Worm (Caenorhabditis elegans): ENCODE results near the gene srh-48.

The srh-48 gene

DNA sequence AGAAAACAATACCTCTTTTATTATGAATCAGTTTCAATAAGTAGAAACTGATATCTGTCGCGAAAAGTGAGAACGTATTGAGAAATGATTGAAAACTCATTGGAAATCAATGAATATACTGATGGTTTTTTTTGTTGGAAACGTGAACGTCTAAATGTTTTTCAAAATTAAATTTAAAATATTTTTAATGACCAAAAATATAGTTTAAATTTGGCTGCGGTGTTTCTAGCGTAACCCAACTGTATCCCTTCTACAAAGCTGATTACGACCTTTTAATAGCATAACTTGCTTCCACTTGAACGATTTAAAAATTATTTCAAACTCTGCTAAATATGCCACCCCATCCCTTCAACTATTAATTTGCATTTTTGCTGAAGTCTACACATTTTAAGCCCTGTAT is 31.6 kb downstream of the srh-48 start, which contains the start of gene M176.9:
Gene M176.9, minus strand, starts transcription at position 101 of the 400 bp plus-strand sequence.
- TF ChIP-seq egl-13 (tag; optimal IDR thresholded peaks at IDR 0.05) (no peak), lin-13 (GFP tag; optimal IDR thresholded peaks at IDR 0.05) (no peak), nhr-90 (tag; optimal IDR thresholded peaks at IDR 0.05; ENCODE audit: poor library complexity) (no peak), ceh-8 (GFP tag; optimal IDR thresholded peaks at IDR 0.05) (no peak), hlh-17 (GFP tag; optimal IDR thresholded peaks at IDR 0.05; ENCODE audit: borderline replicate concordance) (no peak), hlh-4 (tag; optimal IDR thresholded peaks at IDR 0.05) (no peak), lin-39 (tag; optimal IDR thresholded peaks at IDR 0.05) (no peak)

DNA sequence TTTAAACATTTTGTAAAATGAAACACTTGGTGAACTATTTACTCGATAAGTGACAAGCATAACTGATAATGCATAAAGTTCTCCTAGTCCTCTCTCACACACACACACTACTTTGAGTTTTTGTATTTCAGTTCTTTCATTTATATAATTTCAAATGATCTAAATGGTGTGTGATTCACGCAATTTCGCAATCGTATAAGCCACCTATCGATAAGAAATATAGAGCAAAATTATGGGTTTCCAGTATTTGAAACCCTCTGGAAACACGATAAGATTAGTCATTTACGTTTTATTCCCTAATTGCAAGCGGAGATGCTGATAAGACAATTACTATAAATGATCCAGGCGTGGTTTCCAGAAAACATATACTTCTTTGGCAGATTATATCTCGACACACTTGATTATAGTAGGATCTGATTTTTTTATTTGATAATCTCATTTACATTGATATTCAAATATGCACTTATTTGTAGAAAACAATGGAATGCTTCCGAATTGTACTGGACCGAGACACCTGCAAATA is 32.3 kb downstream of the srh-48 start, which contains the start of gene arrd-3:
Gene arrd-3, plus strand, starts transcription at position 473 of the 523 bp plus-strand sequence.
- TF ChIP-seq elt-2 (tag; optimal IDR thresholded peaks at IDR 0.05), result peak; percentile 66
- TF ChIP-seq tlp-1 (tag; optimal IDR thresholded peaks at IDR 0.05), result peak; percentile 10
- no peak for TF ChIP-seq snpc-4 (tag; optimal IDR thresholded peaks at IDR 0.05)

DNA sequence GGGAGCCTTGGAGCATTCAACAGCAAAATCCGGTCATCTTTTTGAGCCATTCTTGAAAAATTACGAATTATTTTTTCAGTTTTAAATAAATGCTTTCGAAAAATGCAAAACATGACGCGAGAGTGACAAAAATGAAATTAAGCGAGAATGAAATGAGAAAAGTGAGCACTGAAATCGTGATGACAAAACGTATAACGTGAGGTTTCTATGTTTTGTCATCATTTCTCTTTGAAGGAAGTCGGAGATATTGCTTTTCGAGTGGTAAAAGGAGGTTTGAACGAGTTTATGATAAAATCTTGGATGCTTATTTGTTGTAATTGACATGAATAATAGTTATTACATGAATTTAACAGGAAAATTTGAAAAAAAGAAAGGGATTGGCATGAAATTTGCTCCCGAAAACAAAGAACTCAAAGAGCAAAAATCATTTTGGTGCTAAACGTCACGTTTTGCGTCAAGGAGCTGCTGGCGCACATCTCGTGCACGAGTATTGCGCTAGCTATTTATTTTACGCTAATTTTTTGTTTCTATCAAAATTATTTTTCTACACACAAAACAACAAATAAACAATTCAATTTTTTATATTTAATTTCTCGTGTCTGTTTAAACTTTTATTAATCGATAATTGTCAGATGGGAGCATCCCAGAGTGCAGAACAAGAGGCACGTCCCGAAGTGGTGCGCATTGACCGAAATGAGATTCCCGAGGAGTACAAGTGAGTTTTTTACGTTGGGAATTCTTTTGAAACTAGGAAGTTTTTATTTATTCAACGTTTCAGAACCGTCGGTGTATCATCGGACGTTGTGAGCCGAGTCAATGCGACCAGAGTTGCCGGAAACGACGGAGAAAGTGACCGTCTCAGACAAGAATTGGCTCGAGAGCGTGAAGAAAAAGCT is 36.7 kb downstream of the srh-48 start, which contains the start of the genes gss-1 and chch-3:
Gene gss-1, minus strand, starts transcription at position 51 of the 896 bp plus-strand sequence.
Gene chch-3, plus strand, starts transcription at position 633 of the 896 bp plus-strand sequence.
- TF ChIP-seq C34B4.2 (tag; optimal IDR thresholded peaks at IDR 0.05), result no peak
- TF ChIP-seq dsc-1 (tag; optimal IDR thresholded peaks at IDR 0.05), result no peak
- no peak for TF ChIP-seq unc-62 (GFP tag; optimal IDR thresholded peaks at IDR 0.05)
- TF ChIP-seq unc-86 (tag; optimal IDR thresholded peaks at IDR 0.05), result peak; percentile 21
- no peak for TF ChIP-seq vab-15 (tag; optimal IDR thresholded peaks at IDR 0.05)
- peak; percentile 68 for TF ChIP-seq tbx-2 (tag; optimal IDR thresholded peaks at IDR 0.05)
- no peak for TF ChIP-seq Y116A8C.19 (tag; optimal IDR thresholded peaks at IDR 0.05; ENCODE audit: borderline replicate concordance)
- TF ChIP-seq unc-30 (tag; optimal IDR thresholded peaks at IDR 0.05), result no peak
- TF ChIP-seq unc-130 (tag; optimal IDR thresholded peaks at IDR 0.05), result peak; percentile 39
- TF ChIP-seq jun-1 (tag; optimal IDR thresholded peaks at IDR 0.05), result no peak
- TF ChIP-seq zag-1 (tag; optimal IDR thresholded peaks at IDR 0.05), result no peak
- TF ChIP-seq fkh-10 (GFP tag; optimal IDR thresholded peaks at IDR 0.05), result no peak
- TF ChIP-seq mdl-1 (tag; optimal IDR thresholded peaks at IDR 0.05), result peak in 1 of 2 experiments; percentile 63
- peak; percentile 66 for TF ChIP-seq swsn-7 (tag; optimal IDR thresholded peaks at IDR 0.05)
- no peak for TF ChIP-seq nhr-12 (tag; optimal IDR thresholded peaks at IDR 0.05)
- TF ChIP-seq lir-3 (tag; optimal IDR thresholded peaks at IDR 0.05; ENCODE audit: poor library complexity), result no peak
- TF ChIP-seq lin-35 (GFP tag; optimal IDR thresholded peaks at IDR 0.05), result peak; percentile 75 to 81
- TF ChIP-seq nhr-90 (tag; optimal IDR thresholded peaks at IDR 0.05; ENCODE audit: poor library complexity), result peak; percentile 28
- TF ChIP-seq snu-23 (GFP tag; optimal IDR thresholded peaks at IDR 0.05), result peak; percentile 74
- peak; percentile 80 for TF ChIP-seq nhr-20 (tag; optimal IDR thresholded peaks at IDR 0.05)
- peak; percentile 24 for TF ChIP-seq ceh-8 (GFP tag; optimal IDR thresholded peaks at IDR 0.05)
- TF ChIP-seq irx-1 (tag; optimal IDR thresholded peaks at IDR 0.05), result no peak
- TF ChIP-seq lsy-2 (tag; optimal IDR thresholded peaks at IDR 0.05), result peak; percentile 71 to 84
- no peak for TF ChIP-seq ztf-11 (tag; optimal IDR thresholded peaks at IDR 0.05)
- TF ChIP-seq nhr-19 (GFP tag; conservative IDR thresholded peaks at IDR 0.05), result peak; percentile 77
- TF ChIP-seq elt-3 (tag; optimal IDR thresholded peaks at IDR 0.05), result no peak
- TF ChIP-seq xbp-1 (tag; optimal IDR thresholded peaks at IDR 0.05), result peak; percentile 65
- TF ChIP-seq unc-98 (GFP tag; IDR thresholded peaks at IDR 0.05), result no peak
- TF ChIP-seq snpc-4 (tag; optimal IDR thresholded peaks at IDR 0.05), result peak; percentile 46
- TF ChIP-seq grh-1 (GFP tag; IDR thresholded peaks at IDR 0.05), result peak; percentile 49; the same call in 1 of the 2 replicates
- TF ChIP-seq egl-13 (tag; optimal IDR thresholded peaks at IDR 0.05), result peak; percentile 33
- peak; percentile 24 for TF ChIP-seq C04F5.9 (tag; optimal IDR thresholded peaks at IDR 0.05)
- no peak for TF ChIP-seq ces-1 (GFP tag; optimal IDR thresholded peaks at IDR 0.05)
- no peak for TF ChIP-seq zip-4 (GFP tag; optimal IDR thresholded peaks at IDR 0.05)
- peak; percentile 48 for TF ChIP-seq lin-15B (tag; optimal IDR thresholded peaks at IDR 0.05)
- TF ChIP-seq pqm-1 (tag; optimal IDR thresholded peaks at IDR 0.05), result no peak
- no peak for TF ChIP-seq ceh-88 (GFP tag; IDR thresholded peaks at IDR 0.05)
- TF ChIP-seq lin-14 (GFP tag; optimal IDR thresholded peaks at IDR 0.05), result peak; percentile 81
- TF ChIP-seq dpl-1 (GFP tag; optimal IDR thresholded peaks at IDR 0.05), result peak; percentile 44 to 77 (median 75)
